Fruit fly (Drosophila melanogaster) whole organism, prepupa: ENCODE results near the gene CG31347.

Source experiments
- CG11294 ChIP-seq: fragments of 200-800 bp; sonication (Bioruptor generic); IDR thresholded peaks from 2 replicates; pipeline ENCODE4 v1.3.6; 2022; ENCODE audit warnings: missing biosample characterization, missing genetic modification characterization
- Ets21C ChIP-seq: fragments of 200-800 bp; sonication (Bioruptor generic); optimal IDR thresholded peaks from 3 replicates; lab custom pipeline; 2016; ENCODE audit warnings: missing biosample characterization, missing genetic modification characterization
- Ets96B ChIP-seq: fragments of 200-800 bp; optimal IDR thresholded peaks from 2 replicates; lab custom pipeline; 2019; ENCODE audit warnings: missing biosample characterization, mild to moderate bottlenecking, missing genetic modification characterization, moderate library complexity
- Gug ChIP-seq: fragments of 200-800 bp; sonication (Bioruptor generic); IDR thresholded peaks from 2 replicates; pipeline ENCODE4 v1.3.6; 2022; ENCODE audit warnings: missing biosample characterization, missing genetic modification characterization
- OdsH ChIP-seq: fragments of 200-800 bp; sonication (Bioruptor generic); optimal IDR thresholded peaks from 3 replicates; lab custom pipeline; 2016; ENCODE audit warnings: missing biosample characterization, missing genetic modification characterization
- Sox102F ChIP-seq: fragments of 200-800 bp; sonication (Bioruptor generic); optimal IDR thresholded peaks from 2 replicates; lab custom pipeline; 2016; ENCODE audit warnings: missing biosample characterization, mild to moderate bottlenecking, missing genetic modification characterization
- acj6 ChIP-seq: fragments of 200-800 bp; sonication (Bioruptor generic); optimal IDR thresholded peaks from 3 replicates; lab custom pipeline; 2016; ENCODE audit warnings: missing biosample characterization, missing genetic modification characterization
- esn ChIP-seq: fragments of 200-800 bp; sonication (Bioruptor generic); optimal IDR thresholded peaks from 2 replicates; lab custom pipeline; 2016; ENCODE audit warnings: missing biosample characterization, mild to moderate bottlenecking, missing genetic modification characterization, moderate library complexity

- TF ChIP-seq Gug (GFP tag; lab: Robert Waterston, UW) (no peak), Sox102F (GFP tag; lab: Kevin White, UChicago) (no peak), Ets21C (GFP tag; lab: Kevin White, UChicago) (no peak), OdsH (no peak), CG11294 (GFP tag; lab: Robert Waterston, UW) (no peak), acj6 (GFP tag; lab: Kevin White, UChicago) (no peak), Ets96B (no peak), esn (GFP tag; lab: Kevin White, UChicago) (no peak)
Observed at dm6 chr3R:12654253-12654623, 38.2 kb downstream of the CG31347 start, which contains the start of gene CG6225.
